Worm (Caenorhabditis elegans) whole organism, L2 larva: Measurements from ENCODE around the gene Y59H11AM.4.

Experiments used
- C34F6.9 ChIP-seq: fragments of 150-350 bp; optimal IDR thresholded peaks from 2 replicates; lab custom pipeline; 2014; ENCODE audit warnings: missing biosample characterization, missing genetic modification characterization
- F13H6.1 ChIP-seq: sonication (generic microtip); optimal IDR thresholded peaks from 2 replicates; lab custom pipeline; 2016; ENCODE audit warnings: missing genetic modification characterization, missing compliant biosample characterization
- Y55F3AM.14 ChIP-seq: fragments of 200-800 bp; sonication (Bioruptor generic); optimal IDR thresholded peaks from 2 replicates; lab custom pipeline; 2018; ENCODE audit warnings: mild to moderate bottlenecking, missing genetic modification characterization, missing compliant biosample characterization
- ZK546.5 ChIP-seq: sonication (generic microtip); optimal IDR thresholded peaks from 2 replicates; lab custom pipeline; 2017; ENCODE audit warnings: missing biosample characterization, missing genetic modification characterization
- alr-1 ChIP-seq: fragments of 150-350 bp; optimal IDR thresholded peaks from 2 replicates; lab custom pipeline; 2014; ENCODE audit warnings: missing biosample characterization, missing genetic modification characterization
- ama-1 ChIP-seq: fragments of 150-350 bp; optimal IDR thresholded peaks from 2 replicates; lab custom pipeline; 2018; ENCODE audit warnings: inconsistent platforms
- blmp-1 ChIP-seq: sonication (generic microtip); optimal IDR thresholded peaks from 2 replicates; lab custom pipeline; 2017; ENCODE audit warnings: missing genetic modification characterization, mild to moderate bottlenecking, missing compliant biosample characterization, antibody characterized with exemption, moderate library complexity; ENCODE audit not compliant: insufficient read depth
- ceh-16 ChIP-seq: fragments of 150-350 bp; optimal IDR thresholded peaks from 2 replicates; lab custom pipeline; 2014; ENCODE audit warnings: missing biosample characterization, missing genetic modification characterization
- ceh-82 ChIP-seq: fragments of 150-350 bp; optimal IDR thresholded peaks from 2 replicates; lab custom pipeline; 2014; ENCODE audit warnings: missing biosample characterization, missing genetic modification characterization
- crh-2 ChIP-seq: sonication (generic microtip); optimal IDR thresholded peaks from 2 replicates; lab custom pipeline; 2017; ENCODE audit warnings: missing biosample characterization, missing genetic modification characterization
- dmd-4 ChIP-seq: sonication (generic microtip); optimal IDR thresholded peaks from 2 replicates; lab custom pipeline; 2017; ENCODE audit warnings: missing biosample characterization, missing genetic modification characterization
- egl-27 ChIP-seq: sonication (generic microtip); optimal IDR thresholded peaks from 3 replicates; lab custom pipeline; 2017; ENCODE audit warnings: missing biosample characterization, missing genetic modification reagents, missing genetic modification characterization
- elt-1 ChIP-seq: fragments of 150-350 bp; optimal IDR thresholded peaks from 2 replicates; lab custom pipeline; 2014; ENCODE audit warnings: missing biosample characterization, missing genetic modification characterization
- elt-3 ChIP-seq: sonication (generic microtip); optimal IDR thresholded peaks from 2 replicates; lab custom pipeline; 2017; ENCODE audit warnings: missing biosample characterization, missing genetic modification characterization
- fos-1 ChIP-seq: fragments of 150-350 bp; optimal IDR thresholded peaks from 2 replicates; lab custom pipeline; 2014; ENCODE audit warnings: missing biosample characterization, missing genetic modification characterization
- lin-11 ChIP-seq: fragments of 150-350 bp; sonication (generic microtip); optimal IDR thresholded peaks from 2 replicates; lab custom pipeline; 2014; ENCODE audit warnings: missing biosample characterization, missing genetic modification characterization, inconsistent platforms, mixed read lengths
- lin-13 ChIP-seq: fragments of 150-350 bp; optimal IDR thresholded peaks from 2 replicates; lab custom pipeline; 2014; ENCODE audit warnings: missing biosample characterization, missing genetic modification reagents, missing genetic modification characterization
- lin-39 ChIP-seq: fragments of 150-350 bp; optimal IDR thresholded peaks from 2 replicates; lab custom pipeline; 2014; ENCODE audit warnings: missing biosample characterization, missing genetic modification reagents, missing genetic modification characterization
- lsy-2 ChIP-seq, 2 experiments: fragments of 150-350 bp in 1 of 2; sonication (generic microtip) in 1 of 2; optimal IDR thresholded peaks; 2 replicates each; lab custom pipeline; 2014 to 2017; ENCODE audit warnings: missing biosample characterization in 2 of 2, missing genetic modification characterization in 2 of 2
- mab-5 ChIP-seq: fragments of 150-350 bp; optimal IDR thresholded peaks from 2 replicates; lab custom pipeline; 2014; ENCODE audit warnings: missing biosample characterization, missing genetic modification characterization
- mbf-1 ChIP-seq: sonication (generic microtip); optimal IDR thresholded peaks from 2 replicates; lab custom pipeline; 2017; ENCODE audit warnings: missing biosample characterization, missing genetic modification characterization
- nhr-10 ChIP-seq: sonication (generic microtip); optimal IDR thresholded peaks from 2 replicates; lab custom pipeline; 2017; ENCODE audit warnings: missing biosample characterization, missing genetic modification characterization
- nhr-11 ChIP-seq: fragments of 150-350 bp; optimal IDR thresholded peaks from 2 replicates; lab custom pipeline; 2014; ENCODE audit warnings: missing biosample characterization, missing genetic modification characterization
- nhr-12 ChIP-seq: fragments of 150-350 bp; optimal IDR thresholded peaks from 2 replicates; lab custom pipeline; 2014; ENCODE audit warnings: missing biosample characterization, missing genetic modification characterization
- nhr-129 ChIP-seq: fragments of 150-350 bp; optimal IDR thresholded peaks from 2 replicates; lab custom pipeline; 2014; ENCODE audit warnings: missing biosample characterization, missing genetic modification characterization
- nhr-21 ChIP-seq: fragments of 150-350 bp; optimal IDR thresholded peaks from 2 replicates; lab custom pipeline; 2014; ENCODE audit warnings: missing biosample characterization, missing genetic modification characterization
- nhr-237 ChIP-seq: fragments of 150-350 bp; optimal IDR thresholded peaks from 2 replicates; lab custom pipeline; 2014; ENCODE audit warnings: missing biosample characterization, missing genetic modification characterization
- nhr-25 ChIP-seq: fragments of 150-350 bp; sonication (generic microtip); optimal IDR thresholded peaks from 3 replicates; lab custom pipeline; 2014; ENCODE audit warnings: missing biosample characterization, missing genetic modification characterization
- sem-4 ChIP-seq: fragments of 150-350 bp; optimal IDR thresholded peaks from 2 replicates; lab custom pipeline; 2014; ENCODE audit warnings: missing biosample characterization, missing genetic modification reagents, missing genetic modification characterization
- skn-1 ChIP-seq: sonication (generic microtip); optimal IDR thresholded peaks from 2 replicates; lab custom pipeline; 2017; ENCODE audit warnings: missing biosample characterization, missing genetic modification characterization
- sma-3 ChIP-seq: sonication (generic microtip); optimal IDR thresholded peaks from 2 replicates; lab custom pipeline; 2016; ENCODE audit warnings: missing genetic modification reagents, missing genetic modification characterization, missing compliant biosample characterization
- sma-9 ChIP-seq, 2 experiments: fragments of 150-350 bp in 1 of 2; sonication (generic microtip) in 1 of 2; optimal IDR thresholded peaks; 2 replicates each; lab custom pipeline; 2014 to 2016; ENCODE audit warnings: missing genetic modification characterization in 2 of 2, mild to moderate bottlenecking in 1 of 2, missing biosample characterization in 1 of 2, missing compliant biosample characterization in 1 of 2, missing genetic modification reagents in 1 of 2, moderate library complexity in 1 of 2
- unc-39 ChIP-seq: fragments of 150-350 bp; optimal IDR thresholded peaks from 2 replicates; lab custom pipeline; 2014; ENCODE audit warnings: missing biosample characterization, missing genetic modification characterization
- unc-55 ChIP-seq: fragments of 150-350 bp; sonication (generic microtip); optimal IDR thresholded peaks from 3 replicates; lab custom pipeline; 2014; ENCODE audit warnings: missing biosample characterization, missing genetic modification reagents, missing genetic modification characterization
- unc-62 ChIP-seq: fragments of 150-350 bp; optimal IDR thresholded peaks from 2 replicates; lab custom pipeline; 2014; ENCODE audit warnings: missing biosample characterization, missing genetic modification reagents, missing genetic modification characterization
- zag-1 ChIP-seq: fragments of 150-350 bp; optimal IDR thresholded peaks from 2 replicates; lab custom pipeline; 2014; ENCODE audit warnings: missing biosample characterization, missing genetic modification characterization
- ztf-1 ChIP-seq: fragments of 200-800 bp; sonication (Bioruptor generic); conservative IDR thresholded peaks from 2 replicates; pipeline ENCODE4 v1.3.6; 2022; ENCODE audit warnings: missing genetic modification characterization, missing compliant biosample characterization
- ztf-11 ChIP-seq: sonication (generic microtip); optimal IDR thresholded peaks from 2 replicates; lab custom pipeline; 2017; ENCODE audit warnings: missing biosample characterization, missing genetic modification characterization
- ztf-4 ChIP-seq: fragments of 150-350 bp; optimal IDR thresholded peaks from 2 replicates; lab custom pipeline; 2014; ENCODE audit warnings: missing biosample characterization, missing genetic modification characterization

Gene Y59H11AM.4

ce11 chrIV:8571138-8571537, 985 bp upstream of the Y59H11AM.4 start, which contains the start of gene Y59H11AM.1:
TSS of gene Y59H11AM.1 (plus strand) at chrIV:8571438.
- TF ChIP-seq dmd-4 (tag; lab: Kevin White, UChicago) (no peak), mab-5 (no peak), blmp-1 (tag; lab: Kevin White, UChicago) (no peak), crh-2 (tag; lab: Kevin White, UChicago) (no peak), ama-1 (no peak)

DNA sequence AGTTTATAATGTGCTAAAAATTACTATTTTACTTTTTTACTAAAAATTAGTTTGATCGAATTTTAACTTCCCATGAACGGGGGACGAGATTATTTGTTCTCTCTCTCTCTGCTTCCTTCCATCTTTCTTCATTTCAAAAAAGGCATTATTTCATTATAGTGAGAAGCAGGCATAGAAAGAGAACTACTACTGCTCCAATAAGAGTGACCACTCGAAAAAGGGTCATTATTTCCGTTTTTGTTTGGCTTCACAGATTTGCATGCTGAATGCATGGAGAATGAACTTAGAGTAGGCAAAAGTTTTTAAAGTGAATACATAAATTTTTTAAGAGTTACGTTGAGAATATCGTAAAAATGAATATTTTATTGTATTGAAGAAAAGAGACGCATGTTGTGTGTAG, 566 bp upstream of the Y59H11AM.4 start:
- TF ChIP-seq nhr-129 (tag; lab: Kevin White, UChicago) (no peak), unc-55 (no peak), ztf-11 (tag; lab: Kevin White, UChicago) (no peak), sma-3 (GFP tag; lab: Kevin White, UChicago) (no peak), mbf-1 (tag; lab: Kevin White, UChicago) (no peak), Y55F3AM.14 (GFP tag; lab: Kevin White, UChicago) (no peak), egl-27 (tag; lab: Kevin White, UChicago) (no peak), ZK546.5 (tag; lab: Kevin White, UChicago) (no peak), nhr-11 (tag; lab: Kevin White, UChicago) (no peak), mab-5 (no peak), nhr-237 (tag; lab: Kevin White, UChicago) (no peak), ztf-4 (tag; lab: Kevin White, UChicago) (no peak), alr-1 (tag; lab: Kevin White, UChicago) (no peak), elt-3 (tag; lab: Kevin White, UChicago) (no peak), unc-39 (no peak), ceh-16 (tag; lab: Kevin White, UChicago) (no peak), fos-1 (no peak), ceh-82 (tag; lab: Kevin White, UChicago) (no peak), elt-1 (tag; lab: Kevin White, UChicago) (no peak)

DNA sequence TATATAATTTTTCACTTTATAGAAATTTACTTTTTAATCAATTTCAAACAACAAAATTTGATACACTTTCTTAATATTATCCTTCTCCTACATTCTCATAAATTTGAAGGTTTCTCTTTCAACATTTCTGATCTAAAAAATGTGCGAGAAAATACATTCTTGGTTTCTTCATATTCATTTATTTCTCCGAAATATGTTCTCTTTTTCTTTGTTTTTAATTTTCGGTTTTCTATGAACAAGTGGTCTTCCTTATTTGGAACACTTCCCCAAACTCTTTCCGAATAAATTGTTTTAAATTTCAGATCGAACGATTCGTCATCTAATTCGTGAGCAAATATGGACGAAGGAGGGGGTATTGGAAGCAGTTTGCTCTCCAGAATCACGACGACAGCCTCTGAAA, 11.0 kb downstream of the Y59H11AM.4 start, which contains the start of gene npr-22:
Gene npr-22, plus strand, starts transcription at position 301 of the 400 bp plus-strand sequence.
- TF ChIP-seq unc-55: no peak
- TF ChIP-seq elt-1 (tag; lab: Kevin White, UChicago): no peak
- no peak for TF ChIP-seq zag-1 (tag; lab: Kevin White, UChicago)
- TF ChIP-seq lsy-2 (tag; optimal IDR thresholded peaks at IDR 0.05; lab: Kevin White, UChicago): no peak
- TF ChIP-seq lin-11 (tag; lab: Kevin White, UChicago): no peak
- TF ChIP-seq nhr-10 (tag; lab: Kevin White, UChicago): no peak
- TF ChIP-seq C34F6.9 (tag; lab: Kevin White, UChicago): no peak
- TF ChIP-seq unc-62 (GFP tag; lab: Kevin White, UChicago): no peak
- no peak for TF ChIP-seq mab-5
- TF ChIP-seq mbf-1 (tag; lab: Kevin White, UChicago): no peak
- TF ChIP-seq, all 48 proteins: peak for 0

DNA sequence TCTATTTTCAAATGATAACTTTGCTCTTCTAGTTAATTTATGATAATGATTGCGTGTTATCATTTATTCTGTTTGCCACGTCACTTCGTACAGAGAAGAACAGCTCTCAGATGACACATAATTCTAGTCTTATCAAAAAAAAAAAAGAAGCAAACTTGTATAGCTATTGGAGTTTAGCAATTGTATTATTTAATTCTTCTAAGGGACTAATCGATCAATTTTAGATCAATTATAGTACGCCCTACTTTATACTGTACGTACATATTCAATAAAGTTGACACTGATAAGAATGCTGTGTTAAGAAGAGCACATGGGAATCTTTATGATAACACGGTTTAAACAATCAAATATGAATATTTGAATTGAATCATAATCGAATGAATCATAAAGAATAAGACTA, 27.9 kb downstream of the Y59H11AM.4 start:
- peak; percentile 65 for TF ChIP-seq crh-2 (tag; lab: Kevin White, UChicago)
- peak; percentile 94 for TF ChIP-seq fos-1
- peak; percentile 19 for TF ChIP-seq sma-9 (GFP tag; optimal IDR thresholded peaks at IDR 0.05; lab: Kevin White, UChicago)
- TF ChIP-seq sma-9 (tag; optimal IDR thresholded peaks at IDR 0.05; lab: Kevin White, UChicago): no peak
- TF ChIP-seq blmp-1 (tag; lab: Kevin White, UChicago): no peak

- TF ChIP-seq F13H6.1 (tag; lab: Kevin White, UChicago) (peak; percentile 25), nhr-129 (tag; lab: Kevin White, UChicago) (no peak), nhr-21 (tag; lab: Kevin White, UChicago) (no peak), ztf-1 (no peak), nhr-25 (tag; lab: Kevin White, UChicago) (no peak), ztf-11 (tag; lab: Kevin White, UChicago) (no peak), crh-2 (tag; lab: Kevin White, UChicago) (peak; percentile 29), lin-13 (GFP tag; lab: Kevin White, UChicago) (no peak), Y55F3AM.14 (GFP tag; lab: Kevin White, UChicago) (no peak), sma-9 (GFP tag; optimal IDR thresholded peaks at IDR 0.05; lab: Kevin White, UChicago) (peak; percentile 33), sma-9 (tag; optimal IDR thresholded peaks at IDR 0.05; lab: Kevin White, UChicago) (no peak), elt-3 (tag; lab: Kevin White, UChicago) (no peak), fos-1 (peak; percentile 95), skn-1 (tag; lab: Kevin White, UChicago) (no peak), egl-27 (tag; lab: Kevin White, UChicago) (no peak), ZK546.5 (tag; lab: Kevin White, UChicago) (no peak), lin-39 (tag; lab: Kevin White, UChicago) (no peak), nhr-12 (no peak), sem-4 (tag; lab: Kevin White, UChicago) (no peak), unc-39 (no peak)
Measured at ce11 chrIV:8540268-8540667, 29.9 kb downstream of the Y59H11AM.4 start.
